Worm (Caenorhabditis elegans) whole organism, mixed stage, embryonic: ENCODE data around the gene eelo-2.

ENCODE experiments used
- M03D4.4 ChIP-seq: sonication (generic microtip); optimal IDR thresholded peaks from 2 replicates; lab custom pipeline; 2017; ENCODE audit warnings: mild to moderate bottlenecking, missing genetic modification characterization, missing compliant biosample characterization
- bed-3 ChIP-seq: fragments of 200-800 bp; sonication (Bioruptor generic); optimal IDR thresholded peaks from 3 replicates; lab custom pipeline; 2018; ENCODE audit warnings: mild to moderate bottlenecking, missing genetic modification characterization, moderate library complexity, missing compliant biosample characterization
- blmp-1 ChIP-seq: fragments of 150-350 bp; optimal IDR thresholded peaks from 2 replicates; lab custom pipeline; 2014; ENCODE audit warnings: missing biosample characterization, missing genetic modification characterization
- ceh-39 ChIP-seq: fragments of 150-350 bp; optimal IDR thresholded peaks from 2 replicates; lab custom pipeline; 2014; ENCODE audit warnings: missing biosample characterization, missing genetic modification characterization
- ceh-43 ChIP-seq: fragments of 200-800 bp; sonication (Bioruptor generic); optimal IDR thresholded peaks from 2 replicates; lab custom pipeline; 2018; ENCODE audit warnings: mild to moderate bottlenecking, missing genetic modification characterization, moderate library complexity, missing compliant biosample characterization
- ceh-83 ChIP-seq: fragments of 200-800 bp; sonication (Bioruptor generic); optimal IDR thresholded peaks from 2 replicates; lab custom pipeline; 2018; ENCODE audit warnings: mild to moderate bottlenecking, missing genetic modification characterization, missing compliant biosample characterization
- ces-1 ChIP-seq: fragments of 150-350 bp; optimal IDR thresholded peaks from 2 replicates; lab custom pipeline; 2014; ENCODE audit warnings: missing biosample characterization, missing genetic modification reagents, missing genetic modification characterization
- cnd-1 ChIP-seq: fragments of 200-800 bp; sonication (Bioruptor generic); optimal IDR thresholded peaks from 2 replicates; lab custom pipeline; 2018; ENCODE audit warnings: mild to moderate bottlenecking, missing genetic modification characterization, missing compliant biosample characterization
- drap-1 ChIP-seq: fragments of 200-800 bp; sonication (Bioruptor generic); optimal IDR thresholded peaks from 3 replicates; lab custom pipeline; 2018; ENCODE audit warnings: mild to moderate bottlenecking, missing genetic modification characterization, missing compliant biosample characterization
- elt-1 ChIP-seq: sonication (generic microtip); optimal IDR thresholded peaks from 2 replicates; lab custom pipeline; 2017; ENCODE audit warnings: missing genetic modification characterization, mild to moderate bottlenecking, missing compliant biosample characterization, antibody characterized with exemption, moderate library complexity, borderline replicate concordance; ENCODE audit not compliant: insufficient read depth
- elt-3 ChIP-seq: fragments of 150-350 bp; optimal IDR thresholded peaks from 2 replicates; lab custom pipeline; 2014; ENCODE audit warnings: missing biosample characterization, missing genetic modification characterization
- flh-1 ChIP-seq: fragments of 200-800 bp; sonication (Bioruptor generic); optimal IDR thresholded peaks from 2 replicates; lab custom pipeline; 2018; ENCODE audit warnings: mild to moderate bottlenecking, missing genetic modification characterization, moderate library complexity, missing compliant biosample characterization
- ham-2 ChIP-seq: fragments of 200-800 bp; sonication (Bioruptor generic); optimal IDR thresholded peaks from 2 replicates; lab custom pipeline; 2018; ENCODE audit warnings: mild to moderate bottlenecking, missing genetic modification characterization, missing compliant biosample characterization
- hlh-1 ChIP-seq: fragments of 150-350 bp; optimal IDR thresholded peaks from 2 replicates; lab custom pipeline; 2014; ENCODE audit warnings: missing biosample characterization, missing genetic modification reagents, missing genetic modification characterization
- lin-13 ChIP-seq: fragments of 150-350 bp; optimal IDR thresholded peaks from 2 replicates; lab custom pipeline; 2014; ENCODE audit warnings: missing biosample characterization, missing genetic modification characterization
- lin-32 ChIP-seq: fragments of 200-800 bp; sonication (Bioruptor generic); optimal IDR thresholded peaks from 2 replicates; lab custom pipeline; 2018; ENCODE audit warnings: mild to moderate bottlenecking, missing genetic modification characterization, missing compliant biosample characterization
- lsy-2 ChIP-seq: fragments of 150-350 bp; optimal IDR thresholded peaks from 2 replicates; lab custom pipeline; 2014; ENCODE audit warnings: missing biosample characterization, missing genetic modification characterization
- mab-5 ChIP-seq: fragments of 150-350 bp; optimal IDR thresholded peaks from 2 replicates; lab custom pipeline; 2014; ENCODE audit warnings: missing biosample characterization, missing genetic modification characterization
- mep-1 ChIP-seq: fragments of 150-350 bp; optimal IDR thresholded peaks from 2 replicates; lab custom pipeline; 2017; ENCODE audit warnings: missing biosample characterization, missing genetic modification reagents, missing genetic modification characterization, inconsistent platforms
- mls-2 ChIP-seq: sonication (generic microtip); optimal IDR thresholded peaks from 2 replicates; lab custom pipeline; 2016; ENCODE audit warnings: mild to moderate bottlenecking, missing genetic modification characterization, moderate library complexity, missing compliant biosample characterization
- nhr-12 ChIP-seq: fragments of 150-350 bp; optimal IDR thresholded peaks from 2 replicates; lab custom pipeline; 2014; ENCODE audit warnings: missing biosample characterization, missing genetic modification characterization
- nhr-2 ChIP-seq: fragments of 150-350 bp; optimal IDR thresholded peaks from 2 replicates; lab custom pipeline; 2014; ENCODE audit warnings: missing biosample characterization, missing genetic modification characterization
- nhr-237 ChIP-seq: fragments of 150-350 bp; optimal IDR thresholded peaks from 2 replicates; lab custom pipeline; 2014; ENCODE audit warnings: missing biosample characterization, missing genetic modification characterization
- nhr-28 ChIP-seq: fragments of 150-350 bp; optimal IDR thresholded peaks from 2 replicates; lab custom pipeline; 2014; ENCODE audit warnings: missing biosample characterization, missing genetic modification characterization
- nhr-76 ChIP-seq: sonication (generic microtip); optimal IDR thresholded peaks from 2 replicates; lab custom pipeline; 2017; ENCODE audit warnings: missing biosample characterization, missing genetic modification characterization
- pha-4 ChIP-seq: fragments of 150-350 bp; optimal IDR thresholded peaks from 2 replicates; lab custom pipeline; 2018; ENCODE audit warnings: missing biosample characterization, missing genetic modification reagents, missing genetic modification characterization
- sem-2 ChIP-seq: fragments of 200-800 bp; sonication (Bioruptor generic); optimal IDR thresholded peaks from 2 replicates; lab custom pipeline; 2018; ENCODE audit warnings: mild to moderate bottlenecking, missing genetic modification characterization, missing compliant biosample characterization
- snpc-4 ChIP-seq: fragments of 150-350 bp; optimal IDR thresholded peaks from 2 replicates; lab custom pipeline; 2014; ENCODE audit warnings: missing biosample characterization, missing genetic modification characterization
- sptf-1 ChIP-seq: sonication (generic microtip); optimal IDR thresholded peaks from 2 replicates; lab custom pipeline; 2017; ENCODE audit warnings: mild to moderate bottlenecking, missing genetic modification characterization, moderate library complexity, missing compliant biosample characterization
- tbx-8 ChIP-seq: fragments of 200-800 bp; sonication (Bioruptor generic); optimal IDR thresholded peaks from 2 replicates; lab custom pipeline; 2018; ENCODE audit warnings: mild to moderate bottlenecking, missing genetic modification characterization, moderate library complexity, missing compliant biosample characterization
- unc-120 ChIP-seq: sonication (generic microtip); optimal IDR thresholded peaks from 2 replicates; lab custom pipeline; 2017; ENCODE audit warnings: missing genetic modification characterization, missing compliant biosample characterization; ENCODE audit not compliant: poor library complexity, severe bottlenecking
- unc-39 ChIP-seq: fragments of 150-350 bp; optimal IDR thresholded peaks from 2 replicates; lab custom pipeline; 2014; ENCODE audit warnings: missing biosample characterization, missing genetic modification characterization
- unc-62 ChIP-seq: fragments of 150-350 bp; optimal IDR thresholded peaks from 2 replicates; lab custom pipeline; 2014; ENCODE audit warnings: missing biosample characterization, missing genetic modification reagents, missing genetic modification characterization
- zip-8 ChIP-seq: fragments of 150-350 bp; optimal IDR thresholded peaks from 2 replicates; lab custom pipeline; 2014; ENCODE audit warnings: missing biosample characterization, missing genetic modification characterization
- ztf-11 ChIP-seq: fragments of 150-350 bp; optimal IDR thresholded peaks from 2 replicates; lab custom pipeline; 2014; ENCODE audit warnings: missing biosample characterization, missing genetic modification characterization

The eelo-2 gene

ce11 chrIV:17249691-17250181, at the start of gene eelo-2:
Gene eelo-2, plus strand, starts transcription at chrIV:17250131.
- TF ChIP-seq mls-2 (tag; lab: Kevin White, UChicago), result peak; percentile 72
- TF ChIP-seq elt-1, result peak; percentile 46
- TF ChIP-seq flh-1 (GFP tag; lab: Kevin White, UChicago), result no peak
- peak; percentile 90 for TF ChIP-seq sptf-1
- TF ChIP-seq ceh-43 (GFP tag; lab: Kevin White, UChicago), result peak; percentile 48
- no peak for TF ChIP-seq nhr-76 (tag; lab: Kevin White, UChicago)
- TF ChIP-seq elt-3 (tag; lab: Kevin White, UChicago), result no peak
- peak; percentile 17 for TF ChIP-seq unc-120
- TF ChIP-seq ztf-11 (tag; lab: Kevin White, UChicago), result peak; percentile 79
- TF ChIP-seq bed-3 (GFP tag; lab: Kevin White, UChicago), result no peak
- no peak for TF ChIP-seq blmp-1
- TF ChIP-seq lin-13 (tag; lab: Kevin White, UChicago), result peak; percentile 99
- peak; percentile 98 for TF ChIP-seq mep-1 (tag; lab: Kevin White, UChicago)
- no peak for TF ChIP-seq tbx-8 (GFP tag; lab: Kevin White, UChicago)
- peak; percentile 78 for TF ChIP-seq ces-1 (GFP tag; lab: Kevin White, UChicago)
- TF ChIP-seq snpc-4 (tag; lab: Kevin White, UChicago), result no peak
- no peak for TF ChIP-seq ham-2
- peak; percentile 80 for TF ChIP-seq ceh-39
- TF ChIP-seq nhr-237 (tag; lab: Kevin White, UChicago), result peak; percentile 97
- TF ChIP-seq lsy-2 (tag; lab: Kevin White, UChicago), result peak; percentile 91
- TF ChIP-seq unc-39, result peak; percentile 19
- TF ChIP-seq unc-62, result peak; percentile 71
- TF ChIP-seq cnd-1 (tag; lab: Kevin White, UChicago), result peak; percentile 81
- no peak for TF ChIP-seq nhr-28 (tag; lab: Kevin White, UChicago)
- TF ChIP-seq nhr-2 (tag; lab: Kevin White, UChicago), result peak; percentile 60
- no peak for TF ChIP-seq ceh-83 (GFP tag; lab: Kevin White, UChicago)
- peak; percentile 73 for TF ChIP-seq hlh-1 (tag; lab: Kevin White, UChicago)
- no peak for TF ChIP-seq sem-2 (GFP tag; lab: Kevin White, UChicago)
- TF ChIP-seq lin-32, result no peak
- peak; percentile 78 for TF ChIP-seq mab-5 (tag; lab: Kevin White, UChicago)
- TF ChIP-seq nhr-12, result no peak
- TF ChIP-seq drap-1 (GFP tag; lab: Kevin White, UChicago), result peak; percentile 81
- TF ChIP-seq M03D4.4 (tag; lab: Kevin White, UChicago), result peak; percentile 73
- no peak for TF ChIP-seq zip-8
- TF ChIP-seq pha-4 (tag; lab: Kevin White, UChicago), result peak; percentile 99

DNA sequence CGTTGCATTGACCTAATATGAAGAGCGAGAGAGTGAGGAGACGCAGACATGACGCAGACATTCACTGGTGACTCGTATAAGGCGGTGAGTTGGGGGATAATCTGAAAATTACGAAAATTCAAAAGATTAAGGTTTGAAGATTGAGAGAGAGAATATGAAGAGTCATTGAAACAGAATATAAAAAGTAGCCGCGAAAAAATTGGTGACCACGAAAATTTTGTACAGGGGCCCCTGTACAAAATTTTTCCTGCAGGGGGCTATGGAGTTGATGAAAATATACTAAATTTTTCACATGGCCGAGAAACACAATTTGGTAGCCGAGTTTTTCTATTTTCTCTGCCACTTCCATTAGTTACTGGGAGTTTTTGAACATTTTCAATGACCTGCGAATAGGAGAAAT, 43.2 kb upstream of the eelo-2 start, which contains the start of gene cnnm-1:
Gene cnnm-1, minus strand, starts transcription at position 101 of the 400 bp plus-strand sequence.
- TF ChIP-seq cnd-1 (tag; lab: Kevin White, UChicago), result peak; percentile 25
- TF ChIP-seq unc-39, result no peak

- no peak for TF ChIP-seq ceh-43 (GFP tag; lab: Kevin White, UChicago)
These were observed 42.1 kb upstream of the eelo-2 start for ce11 chrIV:17207864-17208263.

ce11 chrIV:17209309-17209708, 40.6 kb upstream of the eelo-2 start:
- no peak for TF ChIP-seq nhr-237 (tag; lab: Kevin White, UChicago)
- TF ChIP-seq sptf-1, result no peak
- no peak for TF ChIP-seq elt-3 (tag; lab: Kevin White, UChicago)
- TF ChIP-seq unc-39, result no peak
- TF ChIP-seq lsy-2 (tag; lab: Kevin White, UChicago), result no peak
- no peak for TF ChIP-seq pha-4 (tag; lab: Kevin White, UChicago)
- TF ChIP-seq bed-3 (GFP tag; lab: Kevin White, UChicago), result no peak
- no peak for TF ChIP-seq elt-1
- no peak for TF ChIP-seq unc-62
- TF ChIP-seq drap-1 (GFP tag; lab: Kevin White, UChicago), result no peak
- TF ChIP-seq mls-2 (tag; lab: Kevin White, UChicago), result no peak
- TF ChIP-seq mab-5 (tag; lab: Kevin White, UChicago), result no peak
- no peak for TF ChIP-seq ztf-11 (tag; lab: Kevin White, UChicago)
- TF ChIP-seq ceh-39, result no peak
- no peak for TF ChIP-seq unc-120
- TF ChIP-seq M03D4.4 (tag; lab: Kevin White, UChicago), result no peak
- no peak for TF ChIP-seq ces-1 (GFP tag; lab: Kevin White, UChicago)
- no peak for TF ChIP-seq blmp-1
